Fruit fly (Drosophila melanogaster): ENCODE results near the gene comt.
A peak's percentile ranks its signal among the peaks of the same experiment; 100 is the strongest.

comt gene

dm6 chrX:13220418-13220817, 38.4 kb upstream of the comt start:
- TF ChIP-seq CG18619 (GFP tag; optimal IDR thresholded peaks at IDR 0.05) (no peak), CG30403 (GFP tag; optimal IDR thresholded peaks at IDR 0.05) (no peak), Trl (optimal IDR thresholded peaks at IDR 0.05) (no peak), Trl (GFP tag; optimal IDR thresholded peaks at IDR 0.05) (no peak), Atf3 (GFP tag; optimal IDR thresholded peaks at IDR 0.05) (no peak), dan (GFP tag; IDR thresholded peaks at IDR 0.05) (no peak), CG31388 (GFP tag; optimal IDR thresholded peaks at IDR 0.05) (no peak), CG6689 (GFP tag; IDR thresholded peaks at IDR 0.05) (no peak), trh (GFP tag; optimal IDR thresholded peaks at IDR 0.05) (no peak), CG17361 (GFP tag; IDR thresholded peaks at IDR 0.05) (0 out of 3 replicates have a peak, but pooled peaks have one; percentile 17), CG1024 (GFP tag; IDR thresholded peaks at IDR 0.05) (no peak), cad (GFP tag; optimal IDR thresholded peaks at IDR 0.05) (no peak), stwl (tag; optimal IDR thresholded peaks at IDR 0.05) (peak; percentile 14), CG11695 (GFP tag; IDR thresholded peaks at IDR 0.05) (0 out of 3 replicates have a peak, but pooled peaks have one; percentile 11), yki (optimal IDR thresholded peaks at IDR 0.05) (no peak), CG11723 (GFP tag; optimal IDR thresholded peaks at IDR 0.05) (no peak), Mad (GFP tag; optimal IDR thresholded peaks at IDR 0.05) (no peak), Nf-YB (GFP tag; optimal IDR thresholded peaks at IDR 0.05) (no peak), sens (GFP tag) (peak; percentile 12), ssp (GFP tag; IDR thresholded peaks at IDR 0.05) (no peak), zf30C (GFP tag; optimal IDR thresholded peaks at IDR 0.05) (no peak), CG9437 (GFP tag; optimal IDR thresholded peaks at IDR 0.05) (peak; percentile 5), phol (tag; optimal IDR thresholded peaks at IDR 0.05) (peak; percentile 12), ase (GFP tag; IDR thresholded peaks at IDR 0.05) (no peak), CG4854 (GFP tag; optimal IDR thresholded peaks at IDR 0.05) (no peak)

dm6 chrX:13221311-13221710, 37.5 kb upstream of the comt start:
- TF ChIP-seq Mes4 (GFP tag; optimal IDR thresholded peaks at IDR 0.05) (no peak), ewg (GFP tag; optimal IDR thresholded peaks at IDR 0.05) (peak; percentile 14), fd96Cb (tag; optimal IDR thresholded peaks at IDR 0.05) (peak; percentile 5), cad (GFP tag; optimal IDR thresholded peaks at IDR 0.05) (no peak), CG2678 (tag; optimal IDR thresholded peaks at IDR 0.05) (peak; percentile 7), CG30403 (GFP tag; optimal IDR thresholded peaks at IDR 0.05) (no peak), CG34422 (GFP tag; IDR thresholded peaks at IDR 0.05) (0 out of 3 replicates have a peak, but pooled peaks have one; percentile 22), Sox100B (GFP tag; optimal IDR thresholded peaks at IDR 0.05) (no peak), zf30C (GFP tag; optimal IDR thresholded peaks at IDR 0.05) (peak; percentile 47), CG6254 (GFP tag; optimal IDR thresholded peaks at IDR 0.05) (peak; percentile 31), Poxn (GFP tag; IDR thresholded peaks at IDR 0.05) (no peak), CG2712 (tag; optimal IDR thresholded peaks at IDR 0.05) (peak; percentile 38), row (GFP tag; IDR thresholded peaks at IDR 0.05) (peak; percentile 25; the same call in 2 of the 3 replicates), CG17829 (tag; optimal IDR thresholded peaks at IDR 0.05) (peak; percentile 12), ara (GFP tag; IDR thresholded peaks at IDR 0.05) (no peak), ci (GFP tag; IDR thresholded peaks at IDR 0.05) (0 out of 3 replicates have a peak, but pooled peaks have one; percentile 8), CG11504 (tag; optimal IDR thresholded peaks at IDR 0.05) (peak; percentile 13), pzg (GFP tag; optimal IDR thresholded peaks at IDR 0.05) (no peak), CG18262 (tag; optimal IDR thresholded peaks at IDR 0.05) (no peak), Lhr (GFP tag; optimal IDR thresholded peaks at IDR 0.05) (no peak), fru (optimal IDR thresholded peaks at IDR 0.05) (no peak), prd (optimal IDR thresholded peaks at IDR 0.05) (no peak), prd (GFP tag; IDR thresholded peaks at IDR 0.05) (peak; percentile 36; the same call in 1 of the 3 replicates), CG10979 (tag; optimal IDR thresholded peaks at IDR 0.05) (peak; percentile 34), bsh (GFP tag; optimal IDR thresholded peaks at IDR 0.05) (peak in 1 of 2 experiments; percentile 55), pho (GFP tag; optimal IDR thresholded peaks at IDR 0.05) (no peak), CG12236 (GFP tag; optimal IDR thresholded peaks at IDR 0.05) (no peak), Dbx (GFP tag; IDR thresholded peaks at IDR 0.05) (no peak), C15 (GFP tag; IDR thresholded peaks at IDR 0.05) (no peak), lilli (GFP tag; optimal IDR thresholded peaks at IDR 0.05) (no peak), CG11456 (GFP tag; IDR thresholded peaks at IDR 0.05) (no peak), CG43689 (GFP tag; IDR thresholded peaks at IDR 0.05) (no peak)
